Fruit fly (Drosophila melanogaster): ENCODE measurements around the gene PICK1.

PICK1 gene

DNA sequence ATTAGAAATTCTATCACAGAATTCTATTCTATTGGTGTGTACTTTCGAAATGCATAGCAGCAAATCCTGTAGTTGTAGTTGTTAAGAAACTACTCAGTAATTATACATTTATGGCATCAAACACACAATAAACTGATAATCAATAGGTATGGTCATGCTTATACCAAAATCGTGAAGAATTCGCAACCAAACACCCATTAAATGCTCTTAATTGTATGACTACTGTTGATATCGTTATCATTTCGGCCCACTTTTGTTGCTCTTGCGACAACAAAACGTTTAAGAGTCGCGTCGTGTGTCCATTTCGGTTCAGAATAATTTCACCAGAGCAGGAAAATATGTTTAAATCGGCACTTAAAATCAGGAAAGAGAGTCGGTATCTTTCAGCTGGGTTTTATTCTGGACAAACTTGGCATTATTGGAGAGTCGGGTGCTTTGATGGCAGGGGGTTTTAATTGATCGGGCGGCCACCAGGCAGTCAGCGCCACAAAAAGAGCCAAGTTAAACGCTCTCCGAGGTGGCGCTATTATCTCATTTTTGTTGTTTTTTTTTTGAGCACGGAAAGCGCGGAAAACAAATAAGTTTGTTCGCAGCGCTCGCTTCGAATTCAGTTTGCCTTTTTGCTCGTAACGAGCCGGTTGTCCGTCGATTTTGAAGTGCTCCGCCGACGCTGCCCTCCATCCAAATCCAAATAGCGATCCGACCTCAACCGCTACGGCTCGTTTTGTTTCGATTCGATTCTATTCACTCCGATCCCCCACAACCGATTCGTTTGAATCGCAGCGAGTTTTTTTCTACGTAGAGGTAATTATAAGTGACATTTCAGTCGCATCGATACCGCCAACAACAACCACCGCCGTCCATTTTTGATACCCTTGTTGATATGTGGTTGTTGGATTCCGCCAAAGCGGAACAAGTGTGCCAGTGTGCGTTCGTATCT lies 23.9 kb downstream of the PICK1 start, which contains the start of gene MRP (continued):
- TF ChIP-seq kah (GFP tag; optimal IDR thresholded peaks at IDR 0.05) (peak; percentile 53), Trl (optimal IDR thresholded peaks at IDR 0.05) (peak in 1 of 2 experiments; percentile 83), Trl (GFP tag; optimal IDR thresholded peaks at IDR 0.05) (no peak), CG10321 (GFP tag; IDR thresholded peaks at IDR 0.05) (no peak), CG7987 (GFP tag; optimal IDR thresholded peaks at IDR 0.05) (no peak), CG1024 (GFP tag; IDR thresholded peaks at IDR 0.05) (no peak), CG10462 (GFP tag; optimal IDR thresholded peaks at IDR 0.05) (no peak), slp2 (GFP tag; optimal IDR thresholded peaks at IDR 0.05) (no peak), esg (GFP tag; conservative IDR thresholded peaks at IDR 0.05) (no peak), CG12769 (tag; optimal IDR thresholded peaks at IDR 0.05) (peak; percentile 35), tgo (GFP tag; IDR thresholded peaks at IDR 0.05) (no peak), CG14667 (GFP tag; IDR thresholded peaks at IDR 0.05) (no peak), az2 (GFP tag; optimal IDR thresholded peaks at IDR 0.05) (no peak), CG14710 (tag; optimal IDR thresholded peaks at IDR 0.05) (no peak), CG18764 (GFP tag; optimal IDR thresholded peaks at IDR 0.05) (no peak), Sin3A (optimal IDR thresholded peaks at IDR 0.05) (no peak), ash1 (GFP tag; optimal IDR thresholded peaks at IDR 0.05) (no peak), nom (GFP tag; optimal IDR thresholded peaks at IDR 0.05) (no peak), CG3847 (GFP tag; IDR thresholded peaks at IDR 0.05) (0 out of 2 replicates have a peak, but pooled peaks have one; percentile 21), bab2 (GFP tag; optimal IDR thresholded peaks at IDR 0.05) (no peak), Nf-YC (tag; optimal IDR thresholded peaks at IDR 0.05) (peak; percentile 51), Ssrp (tag; optimal IDR thresholded peaks at IDR 0.05) (no peak), TFAM (GFP tag; optimal IDR thresholded peaks at IDR 0.05) (no peak), nmo (GFP tag; optimal IDR thresholded peaks at IDR 0.05) (no peak), cwo (GFP tag; optimal IDR thresholded peaks at IDR 0.05) (peak; percentile 9), oc (tag; optimal IDR thresholded peaks at IDR 0.05) (no peak), BEAF-32 (GFP tag; optimal IDR thresholded peaks at IDR 0.05) (no peak), Dek (tag; optimal IDR thresholded peaks at IDR 0.05) (no peak), CG3838 (GFP tag; optimal IDR thresholded peaks at IDR 0.05) (no peak), lmd (GFP tag; IDR thresholded peaks at IDR 0.05) (no peak), MBD-R2 (GFP tag; IDR thresholded peaks at IDR 0.05) (no peak), prd (optimal IDR thresholded peaks at IDR 0.05) (no peak), prd (GFP tag; IDR thresholded peaks at IDR 0.05) (no peak), twi (tag; optimal IDR thresholded peaks at IDR 0.05) (no peak), GATAe (GFP tag; conservative IDR thresholded peaks at IDR 0.05) (no peak), sqz (GFP tag; optimal IDR thresholded peaks at IDR 0.05) (peak; percentile 69), CG13424 (tag; optimal IDR thresholded peaks at IDR 0.05) (no peak), CG13775 (GFP tag; optimal IDR thresholded peaks at IDR 0.05) (no peak), CG10209 (GFP tag; optimal IDR thresholded peaks at IDR 0.05) (no peak), fd64A (GFP tag; optimal IDR thresholded peaks at IDR 0.05) (no peak), danr (GFP tag; IDR thresholded peaks at IDR 0.05) (no peak), ase (GFP tag; IDR thresholded peaks at IDR 0.05) (0 out of 3 replicates have a peak, but pooled peaks have one; percentile 37), mirr (GFP tag; optimal IDR thresholded peaks at IDR 0.05) (peak; percentile 58), CG2712 (tag; optimal IDR thresholded peaks at IDR 0.05) (no peak), CG12391 (tag; optimal IDR thresholded peaks at IDR 0.05) (no peak), slbo (GFP tag; IDR thresholded peaks at IDR 0.05) (peak; percentile 32), CG11085 (GFP tag; IDR thresholded peaks at IDR 0.05) (no peak), Oli (tag; optimal IDR thresholded peaks at IDR 0.05) (no peak), rib (GFP tag; IDR thresholded peaks at IDR 0.05) (peak; percentile 67; the same call in 1 of the 2 replicates), Scr (GFP tag; IDR thresholded peaks at IDR 0.05; ENCODE audit: partially characterized antibody) (no peak)
